Worm (Caenorhabditis elegans): ENCODE results near the gene W05B2.2.
A peak's percentile ranks its signal among the peaks of the same experiment; 100 is the strongest.

W05B2.2 gene

ce11 chrIII:11007552-11008272 lies 40.8 kb upstream of the W05B2.2 start, which contains the start of the genes fipr-17 and Y48A6B.3 (continued):
- TF ChIP-seq ceh-28 (tag; optimal IDR thresholded peaks at IDR 0.05): peak; percentile 48
- no peak for TF ChIP-seq nhr-67 (tag; optimal IDR thresholded peaks at IDR 0.05)
- no peak for TF ChIP-seq unc-39 (tag; optimal IDR thresholded peaks at IDR 0.05)
- no peak for TF ChIP-seq mdl-1 (tag; optimal IDR thresholded peaks at IDR 0.05)
- TF ChIP-seq nhr-28 (tag; optimal IDR thresholded peaks at IDR 0.05): no peak
- TF ChIP-seq nhr-237 (tag; optimal IDR thresholded peaks at IDR 0.05): no peak
- no peak for TF ChIP-seq mml-1 (tag; optimal IDR thresholded peaks at IDR 0.05)
- TF ChIP-seq elt-3 (tag; optimal IDR thresholded peaks at IDR 0.05): no peak
- peak; percentile 83 for TF ChIP-seq nhr-23 (tag; optimal IDR thresholded peaks at IDR 0.05)
- no peak for TF ChIP-seq jun-1 (tag; optimal IDR thresholded peaks at IDR 0.05)
- peak; percentile 91 for TF ChIP-seq nfya-1 (tag; optimal IDR thresholded peaks at IDR 0.05; ENCODE audit: insufficient read depth)
- TF ChIP-seq tbx-2 (tag; optimal IDR thresholded peaks at IDR 0.05): no peak

ce11 chrIII:11002808-11003207 lies 35.9 kb upstream of the W05B2.2 start:
- TF ChIP-seq snpc-4 (tag; optimal IDR thresholded peaks at IDR 0.05) (no peak), skn-1 (tag; optimal IDR thresholded peaks at IDR 0.05) (no peak), ztf-4 (tag; optimal IDR thresholded peaks at IDR 0.05) (no peak), nhr-11 (tag; optimal IDR thresholded peaks at IDR 0.05) (no peak), mml-1 (tag; optimal IDR thresholded peaks at IDR 0.05) (no peak), unc-62 (GFP tag; optimal IDR thresholded peaks at IDR 0.05) (no peak), nhr-67 (tag; optimal IDR thresholded peaks at IDR 0.05) (no peak), lsy-12 (tag; optimal IDR thresholded peaks at IDR 0.05) (no peak), fos-1 (tag; optimal IDR thresholded peaks at IDR 0.05) (no peak), nhr-76 (tag; optimal IDR thresholded peaks at IDR 0.05) (no peak), fkh-2 (tag; optimal IDR thresholded peaks at IDR 0.05) (no peak), elt-2 (tag; optimal IDR thresholded peaks at IDR 0.05) (no peak), egl-5 (tag; optimal IDR thresholded peaks at IDR 0.05) (no peak), jun-1 (tag; optimal IDR thresholded peaks at IDR 0.05) (no peak), hmg-11 (tag; optimal IDR thresholded peaks at IDR 0.05) (no peak), nhr-43 (tag; optimal IDR thresholded peaks at IDR 0.05; ENCODE audit: poor library complexity, severe bottlenecking) (no peak), nhr-237 (tag; optimal IDR thresholded peaks at IDR 0.05) (no peak), tbx-2 (tag; optimal IDR thresholded peaks at IDR 0.05) (no peak)

- TF ChIP-seq egl-5 (tag; optimal IDR thresholded peaks at IDR 0.05) (no peak), mml-1 (tag; optimal IDR thresholded peaks at IDR 0.05) (no peak), R02D3.7 (tag; optimal IDR thresholded peaks at IDR 0.05) (no peak), jun-1 (tag; optimal IDR thresholded peaks at IDR 0.05) (no peak), ztf-4 (tag; optimal IDR thresholded peaks at IDR 0.05) (no peak), nhr-237 (tag; optimal IDR thresholded peaks at IDR 0.05) (no peak), nhr-43 (tag; optimal IDR thresholded peaks at IDR 0.05; ENCODE audit: poor library complexity, severe bottlenecking) (no peak), daf-12 (tag; optimal IDR thresholded peaks at IDR 0.05) (no peak)
These were observed 28.2 kb upstream of the W05B2.2 start, which contains the start of gene dmsr-5 for ce11 chrIII:10995156-10995555. TSS of gene dmsr-5 (minus strand) at chrIII:10995256.

DNA sequence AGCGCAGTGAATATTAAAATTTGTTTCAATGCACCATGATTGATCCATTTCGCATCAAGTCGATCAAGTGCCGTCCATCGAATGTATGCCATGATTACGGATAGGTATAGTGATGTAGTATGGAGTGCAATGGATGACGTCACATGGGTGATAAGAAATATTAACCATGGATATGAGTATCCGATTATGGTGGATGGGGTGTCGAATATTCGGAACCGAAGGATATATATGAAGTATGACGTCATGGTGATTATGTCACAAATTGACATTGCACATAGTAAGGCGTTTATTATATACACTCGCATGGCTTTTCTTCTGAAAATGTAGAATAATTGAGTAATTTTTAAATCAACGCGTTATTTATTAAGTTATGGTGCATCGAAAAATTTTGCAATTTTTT lies 27.2 kb upstream of the W05B2.2 start:
- TF ChIP-seq aly-2 (tag; optimal IDR thresholded peaks at IDR 0.05): no peak
- no peak for TF ChIP-seq sea-2 (GFP tag; optimal IDR thresholded peaks at IDR 0.05)
- no peak for TF ChIP-seq elt-2 (tag; optimal IDR thresholded peaks at IDR 0.05)
- no peak for TF ChIP-seq fkh-2 (tag; optimal IDR thresholded peaks at IDR 0.05)
- no peak for TF ChIP-seq eor-1 (tag; optimal IDR thresholded peaks at IDR 0.05)
- TF ChIP-seq nhr-67 (tag; optimal IDR thresholded peaks at IDR 0.05): no peak
- TF ChIP-seq nhr-12 (tag; optimal IDR thresholded peaks at IDR 0.05): no peak
- no peak for TF ChIP-seq elt-1 (tag; optimal IDR thresholded peaks at IDR 0.05)
- no peak for TF ChIP-seq elt-3 (tag; optimal IDR thresholded peaks at IDR 0.05)
- no peak for TF ChIP-seq lsy-12 (tag; optimal IDR thresholded peaks at IDR 0.05)
- no peak for TF ChIP-seq ceh-16 (tag; optimal IDR thresholded peaks at IDR 0.05)
- no peak for TF ChIP-seq lin-15B (tag; optimal IDR thresholded peaks at IDR 0.05)
- no peak for TF ChIP-seq snpc-4 (tag; optimal IDR thresholded peaks at IDR 0.05)
- no peak for TF ChIP-seq nhr-43 (tag; optimal IDR thresholded peaks at IDR 0.05; ENCODE audit: poor library complexity, severe bottlenecking)
- TF ChIP-seq ceh-82 (tag; optimal IDR thresholded peaks at IDR 0.05): no peak
- TF ChIP-seq nhr-23 (tag; optimal IDR thresholded peaks at IDR 0.05): no peak
- no peak for TF ChIP-seq ceh-28 (tag; optimal IDR thresholded peaks at IDR 0.05)

All from whole organism, L3 larva.